Worm (Caenorhabditis elegans): ENCODE data around the gene pdi-1.

ce11 chrIII:3724880-3725279 lies 23.6 kb upstream of the pdi-1 start, which contains the start of gene C14B1.12:
- TF ChIP-seq ces-1 (GFP tag; optimal IDR thresholded peaks at IDR 0.05) = no peak
- TF ChIP-seq nhr-11 (tag; optimal IDR thresholded peaks at IDR 0.05) = no peak
- no peak for TF ChIP-seq zfp-2 (tag; optimal IDR thresholded peaks at IDR 0.05)
- no peak for TF ChIP-seq hlh-30 (tag; optimal IDR thresholded peaks at IDR 0.05; ENCODE audit: insufficient read depth)
- TF ChIP-seq daf-8 (GFP tag; IDR thresholded peaks at IDR 0.05) = no peak
- TF ChIP-seq ceh-82 (tag; optimal IDR thresholded peaks at IDR 0.05) = no peak

Data from whole organism, L4 larva.